Worm (Caenorhabditis elegans): ENCODE results near the gene F42G8.8.
A peak's percentile ranks its signal among the peaks of the same experiment; 100 is the strongest.

Gene F42G8.8

DNA sequence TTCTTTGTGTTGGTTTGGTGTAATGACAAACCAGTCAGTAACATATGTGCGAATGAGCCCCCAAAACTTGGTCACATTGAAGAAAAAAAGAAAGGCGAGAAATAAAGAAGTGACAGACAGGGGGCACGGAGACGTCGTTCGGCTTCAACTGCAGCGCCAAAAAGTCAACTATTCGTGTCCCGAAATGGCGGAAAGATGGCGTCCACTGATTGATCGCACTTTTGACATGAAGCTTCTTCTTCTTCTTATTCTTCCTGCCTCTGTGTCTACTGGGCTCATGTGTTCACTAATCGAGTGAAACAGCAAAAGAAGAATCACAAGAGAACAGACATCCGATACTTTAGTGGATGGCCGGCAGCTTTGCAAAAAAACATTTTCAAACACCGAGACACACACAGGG lies 49.8 kb upstream of the F42G8.8 start (continued):
- TF ChIP-seq hmg-1.1 (GFP tag; IDR thresholded peaks at IDR 0.05) (peak; percentile 30; the same call in 1 of the 2 replicates), aha-1 (tag) (peak; percentile 92)

DNA sequence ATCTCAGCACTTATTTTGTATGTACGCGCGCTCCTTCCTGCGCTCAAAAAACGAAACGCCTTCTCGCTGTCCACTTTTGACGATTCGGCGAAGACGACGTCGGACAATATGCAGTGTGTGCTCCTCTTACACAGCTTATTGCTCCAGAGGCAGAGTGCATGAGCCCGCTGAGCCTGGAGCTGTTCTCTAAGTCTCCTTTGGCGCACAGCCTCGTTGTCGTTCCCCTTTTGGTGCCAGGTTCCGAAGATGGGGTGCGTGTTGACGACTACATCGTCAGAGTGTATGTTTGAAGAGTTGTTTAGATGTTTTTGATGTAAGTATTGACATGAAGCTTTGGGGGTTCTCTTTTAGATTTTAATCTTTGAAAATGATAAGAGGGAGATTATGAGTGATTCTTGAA lies 48.6 kb upstream of the F42G8.8 start:
- no peak for TF ChIP-seq nhr-25 (tag; optimal IDR thresholded peaks at IDR 0.05; ENCODE audit: borderline replicate concordance, insufficient read depth)
- TF ChIP-seq arid-1 (GFP tag; conservative IDR thresholded peaks at IDR 0.05): no peak
- no peak for TF ChIP-seq mdl-1 (tag; optimal IDR thresholded peaks at IDR 0.05)
- TF ChIP-seq F44E2.7 (GFP tag; IDR thresholded peaks at IDR 0.05): no peak
- TF ChIP-seq lin-29 (GFP tag; IDR thresholded peaks at IDR 0.05): no peak
- TF ChIP-seq set-16 (GFP tag; IDR thresholded peaks at IDR 0.05): 0 out of 2 replicates have a peak, but pooled peaks have one; percentile 18
- no peak for TF ChIP-seq tag-97 (GFP tag; IDR thresholded peaks at IDR 0.05)
- TF ChIP-seq nhr-111 (GFP tag; optimal IDR thresholded peaks at IDR 0.05): no peak
- no peak for TF ChIP-seq aly-2 (tag; optimal IDR thresholded peaks at IDR 0.05)
- no peak for TF ChIP-seq Y48G9A.11 (GFP tag; IDR thresholded peaks at IDR 0.05)
- peak; percentile 53 for TF ChIP-seq fkh-10 (GFP tag; optimal IDR thresholded peaks at IDR 0.05)
- TF ChIP-seq rbr-2 (tag; optimal IDR thresholded peaks at IDR 0.05): peak; percentile 17
- TF ChIP-seq dmd-6 (GFP tag; IDR thresholded peaks at IDR 0.05): no peak
- 0 out of 2 replicates have a peak, but pooled peaks have one; percentile 45 for TF ChIP-seq lim-7 (GFP tag; IDR thresholded peaks at IDR 0.05)
- TF ChIP-seq aha-1 (tag): peak; percentile 21
- TF ChIP-seq ceh-82 (tag; optimal IDR thresholded peaks at IDR 0.05): no peak
- TF ChIP-seq unc-62 (GFP tag; optimal IDR thresholded peaks at IDR 0.05 in 1 of 2): peak in 1 of 2 experiments; percentile 39
- TF ChIP-seq unc-62 (tag; optimal IDR thresholded peaks at IDR 0.05): no peak
- peak; percentile 4 for TF ChIP-seq mep-1 (tag; optimal IDR thresholded peaks at IDR 0.05)

DNA sequence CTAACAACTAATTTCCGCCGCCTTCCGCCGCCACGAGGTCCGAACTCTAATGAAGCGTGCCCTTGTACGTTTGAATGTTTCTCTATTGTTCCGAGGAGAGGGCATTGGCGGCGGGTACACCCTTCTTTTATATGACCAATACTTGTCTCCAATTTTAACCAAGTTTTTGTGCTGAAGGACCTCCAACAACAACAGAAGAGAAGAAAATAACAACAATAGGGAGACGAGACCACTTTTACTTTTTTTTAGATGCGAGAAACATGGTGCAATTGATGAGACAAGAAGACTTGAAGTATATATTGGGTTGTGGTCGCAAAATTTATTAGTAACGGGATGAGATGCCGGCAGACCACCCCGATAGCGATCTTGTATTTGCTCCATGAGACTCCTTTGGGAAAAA lies 48.0 kb upstream of the F42G8.8 start:
- TF ChIP-seq attf-4 (tag; optimal IDR thresholded peaks at IDR 0.05) (no peak), aly-2 (tag; optimal IDR thresholded peaks at IDR 0.05) (no peak), nhr-102 (tag; optimal IDR thresholded peaks at IDR 0.05) (no peak), lin-29 (GFP tag; IDR thresholded peaks at IDR 0.05) (no peak), fos-1 (tag; optimal IDR thresholded peaks at IDR 0.05) (no peak), snpc-4 (tag; optimal IDR thresholded peaks at IDR 0.05) (no peak), duxl-1 (tag; optimal IDR thresholded peaks at IDR 0.05; ENCODE audit: poor library complexity) (no peak), nhr-111 (GFP tag; optimal IDR thresholded peaks at IDR 0.05) (no peak), R02D3.7 (tag; optimal IDR thresholded peaks at IDR 0.05) (no peak), ZK546.5 (tag; optimal IDR thresholded peaks at IDR 0.05) (no peak), lin-1 (GFP tag; IDR thresholded peaks at IDR 0.05) (no peak), tag-97 (GFP tag; IDR thresholded peaks at IDR 0.05) (no peak), dmd-6 (GFP tag; IDR thresholded peaks at IDR 0.05) (no peak), unc-62 (GFP tag; optimal IDR thresholded peaks at IDR 0.05 in 1 of 2) (no peak), unc-62 (tag; optimal IDR thresholded peaks at IDR 0.05) (no peak)

DNA sequence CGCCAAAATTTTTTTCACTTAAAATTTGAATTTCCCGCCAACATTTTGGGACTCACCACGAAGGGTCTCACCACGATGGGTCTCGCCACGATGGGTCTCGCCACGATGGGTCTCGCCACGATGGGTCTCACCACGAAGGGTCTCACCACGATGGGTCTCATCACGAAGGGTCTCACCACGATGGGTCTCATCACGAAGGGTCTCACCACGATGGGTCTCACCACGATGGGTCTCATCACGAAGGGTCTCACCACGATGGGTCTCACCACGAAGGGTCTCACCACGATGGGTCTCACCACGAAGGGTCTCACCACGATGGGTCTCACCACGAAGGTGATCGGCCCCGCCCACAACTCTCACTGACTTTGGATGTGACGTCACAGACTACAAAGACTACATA lies 45.2 kb upstream of the F42G8.8 start:
- TF ChIP-seq hmg-1.1 (GFP tag; IDR thresholded peaks at IDR 0.05) (0 out of 2 replicates have a peak, but pooled peaks have one; percentile 16), set-16 (GFP tag; IDR thresholded peaks at IDR 0.05) (peak; percentile 73; the same call in 1 of the 2 replicates), D1046.2 (GFP tag; IDR thresholded peaks at IDR 0.05) (0 out of 2 replicates have a peak, but pooled peaks have one; percentile 49), lin-29 (GFP tag; IDR thresholded peaks at IDR 0.05) (0 out of 2 replicates have a peak, but pooled peaks have one; percentile 21), lin-38 (GFP tag; IDR thresholded peaks at IDR 0.05) (0 out of 2 replicates have a peak, but pooled peaks have one; percentile 3), snpc-1.2 (GFP tag; IDR thresholded peaks at IDR 0.05) (peak; percentile 69; the same call in 1 of the 2 replicates), egl-43 (GFP tag; IDR thresholded peaks at IDR 0.05) (0 out of 2 replicates have a peak, but pooled peaks have one; percentile 42), dmd-6 (GFP tag; IDR thresholded peaks at IDR 0.05) (peak; percentile 27; the same call in 1 of the 2 replicates)

DNA sequence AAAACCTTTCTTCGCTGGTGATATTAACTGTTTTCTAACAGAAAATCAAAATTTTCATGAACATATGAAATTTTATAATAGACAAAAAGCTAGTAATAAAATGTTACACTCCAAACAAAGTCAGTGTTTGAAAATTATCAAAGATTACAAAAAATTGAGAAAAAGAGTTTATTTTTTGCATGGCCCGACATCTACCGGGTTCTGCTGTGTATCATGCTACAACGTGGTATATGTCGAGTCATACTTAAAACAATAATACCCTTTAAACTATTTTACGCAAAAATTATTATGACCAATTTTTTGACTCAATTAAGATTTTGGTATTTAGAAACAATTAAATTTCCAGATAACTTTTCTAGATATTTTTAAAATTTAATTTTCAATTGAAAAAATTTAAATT lies 43.4 kb upstream of the F42G8.8 start:
- TF ChIP-seq hmg-1.1 (GFP tag; IDR thresholded peaks at IDR 0.05) (no peak), hif-1 (tag; optimal IDR thresholded peaks at IDR 0.05) (no peak), aha-1 (tag) (no peak), sdz-12 (GFP tag; optimal IDR thresholded peaks at IDR 0.05) (no peak), jun-1 (tag; optimal IDR thresholded peaks at IDR 0.05) (no peak), ceh-32 (tag; optimal IDR thresholded peaks at IDR 0.05; ENCODE audit: poor library complexity) (no peak), T26A8.4 (GFP tag; IDR thresholded peaks at IDR 0.05) (no peak), F44E2.7 (GFP tag; IDR thresholded peaks at IDR 0.05) (no peak), nhr-42 (GFP tag; IDR thresholded peaks at IDR 0.05) (no peak)

Measured in whole organism, L4 larva.